Worm (Caenorhabditis elegans) whole organism, L1 larva: ENCODE results near the gene F52H2.5.

Source experiments
- aly-2 ChIP-seq: fragments of 150-350 bp; optimal IDR thresholded peaks from 2 replicates; lab custom pipeline; 2014; ENCODE audit warnings: missing biosample characterization, missing genetic modification characterization
- ceh-82 ChIP-seq, 3 experiments: fragments of 150-350 bp in 1 of 3; sonication (generic microtip) in 2 of 3; optimal IDR thresholded peaks; 2 replicates each; lab custom pipeline; 2014 to 2017; ENCODE audit warnings: missing biosample characterization in 3 of 3, missing genetic modification characterization in 3 of 3
- ceh-90 ChIP-seq: sonication (generic microtip); optimal IDR thresholded peaks from 2 replicates; lab custom pipeline; 2016; ENCODE audit warnings: missing genetic modification characterization, missing compliant biosample characterization
- efl-1 ChIP-seq, 4 experiments: fragments of 150-350 bp; optimal IDR thresholded peaks in 3 of 4; peaks in 1 of 4; 1 replicate in 1 of 4; 2 replicates in 3 of 4; lab custom pipeline; 2014; ENCODE audit warnings: missing biosample characterization in 2 of 4, missing genetic modification characterization in 2 of 4, missing genetic modification reagents in 2 of 4
- fkh-10 ChIP-seq: sonication (generic microtip); optimal IDR thresholded peaks from 2 replicates; lab custom pipeline; 2017; ENCODE audit warnings: missing biosample characterization, missing genetic modification reagents, missing genetic modification characterization
- fkh-8 ChIP-seq: sonication (generic microtip); optimal IDR thresholded peaks from 2 replicates; lab custom pipeline; 2016; ENCODE audit warnings: mild to moderate bottlenecking, missing genetic modification characterization, missing compliant biosample characterization
- fos-1 ChIP-seq: fragments of 150-350 bp; optimal IDR thresholded peaks from 2 replicates; lab custom pipeline; 2014; ENCODE audit warnings: missing biosample characterization, missing genetic modification characterization
- grh-1 ChIP-seq: fragments of 200-800 bp; sonication (Bioruptor generic); IDR thresholded peaks from 2 replicates; pipeline ENCODE4 v1.3.6; 2022; ENCODE audit warnings: missing genetic modification reagents, missing genetic modification characterization, missing compliant biosample characterization
- nhr-76 ChIP-seq: sonication (generic microtip); optimal IDR thresholded peaks from 2 replicates; lab custom pipeline; 2017; ENCODE audit warnings: missing biosample characterization, missing genetic modification characterization
- pqm-1 ChIP-seq: sonication (generic microtip); optimal IDR thresholded peaks from 3 replicates; lab custom pipeline; 2017; ENCODE audit warnings: missing biosample characterization, missing genetic modification characterization
- rnt-1 ChIP-seq: sonication (generic microtip); optimal IDR thresholded peaks from 2 replicates; lab custom pipeline; 2016; ENCODE audit warnings: mild to moderate bottlenecking, missing genetic modification characterization, moderate library complexity, missing compliant biosample characterization
- tbx-2 ChIP-seq: sonication (generic microtip); optimal IDR thresholded peaks from 2 replicates; lab custom pipeline; 2016; ENCODE audit warnings: missing genetic modification characterization, missing compliant biosample characterization

- no peak for TF ChIP-seq ceh-82 (tag; optimal IDR thresholded peaks at IDR 0.05; lab: Kevin White, UChicago)
- TF ChIP-seq aly-2 (tag; lab: Kevin White, UChicago), result no peak
- no peak for TF ChIP-seq grh-1 (GFP tag; lab: Robert Waterston, UW)
- no peak for TF ChIP-seq ceh-90 (tag; lab: Kevin White, UChicago)
- TF ChIP-seq nhr-76 (tag; lab: Kevin White, UChicago), result no peak
- TF ChIP-seq pqm-1 (tag; lab: Kevin White, UChicago), result no peak
- TF ChIP-seq rnt-1 (tag; lab: Kevin White, UChicago), result no peak
- TF ChIP-seq fos-1 (tag; lab: Kevin White, UChicago), result no peak
- no peak for TF ChIP-seq fkh-8 (tag; lab: Kevin White, UChicago)
- no peak for TF ChIP-seq efl-1 (optimal IDR thresholded peaks at IDR 0.05; lab: Kevin White, UChicago)
- no peak for TF ChIP-seq efl-1 (GFP tag; optimal IDR thresholded peaks at IDR 0.05 in 1 of 2; lab: Kevin White, UChicago)
- no peak for TF ChIP-seq fkh-10 (GFP tag; lab: Kevin White, UChicago)
- TF ChIP-seq tbx-2 (tag; lab: Kevin White, UChicago), result no peak
Observed at ce11 chrX:2544645-2545044, 15.2 kb downstream of the F52H2.5 start.
